Fruit fly (Drosophila melanogaster) whole organism, embryonic: Measurements from ENCODE around the gene DEF8.

Experiments
- CG10565 ChIP-seq: fragments of 200-800 bp; sonication (Bioruptor generic); optimal IDR thresholded peaks from 3 replicates; lab custom pipeline; 2016; ENCODE audit warnings: missing biosample characterization, mild to moderate bottlenecking, missing genetic modification characterization
- CG10979 ChIP-seq: fragments of 200-800 bp; sonication (Bioruptor generic); optimal IDR thresholded peaks from 2 replicates; lab custom pipeline; 2018; ENCODE audit warnings: missing biosample characterization, mild to moderate bottlenecking, missing genetic modification characterization, moderate library complexity
- CG1602 ChIP-seq: fragments of 200-800 bp; sonication (Bioruptor generic); optimal IDR thresholded peaks from 3 replicates; lab custom pipeline; 2016; ENCODE audit warnings: missing biosample characterization, missing genetic modification characterization
- CG1647 ChIP-seq: fragments of 200-800 bp; sonication (Bioruptor generic); optimal IDR thresholded peaks from 3 replicates; lab custom pipeline; 2016; ENCODE audit warnings: missing biosample characterization, missing genetic modification characterization
- CG17328 ChIP-seq: fragments of 200-800 bp; sonication (Bioruptor generic); IDR thresholded peaks from 2 replicates; pipeline ENCODE4 v1.3.6; 2022; ENCODE audit warnings: missing biosample characterization, missing genetic modification characterization
- CG18262 ChIP-seq: fragments of 200-800 bp; optimal IDR thresholded peaks from 3 replicates; lab custom pipeline; 2019; ENCODE audit warnings: missing biosample characterization, mild to moderate bottlenecking, missing genetic modification characterization, moderate library complexity
- CG18476 ChIP-seq: fragments of 200-800 bp; sonication (Bioruptor generic); optimal IDR thresholded peaks from 2 replicates; lab custom pipeline; 2016; ENCODE audit warnings: missing biosample characterization, mild to moderate bottlenecking, missing genetic modification characterization
- CG2678 ChIP-seq: fragments of 200-800 bp; sonication (Bioruptor generic); optimal IDR thresholded peaks from 3 replicates; lab custom pipeline; 2019; ENCODE audit warnings: missing biosample characterization, mild to moderate bottlenecking, missing genetic modification characterization, moderate library complexity
- CG4617 ChIP-seq: fragments of 200-800 bp; sonication (Bioruptor generic); optimal IDR thresholded peaks from 3 replicates; lab custom pipeline; 2016; ENCODE audit warnings: missing biosample characterization, missing genetic modification characterization, borderline replicate concordance
- CG5953 ChIP-seq: fragments of 200-800 bp; sonication (Bioruptor generic); IDR thresholded peaks from 2 replicates; pipeline ENCODE4 v1.3.6; 2022; ENCODE audit warnings: missing biosample characterization, missing genetic modification characterization
- CG6272 ChIP-seq: fragments of 200-800 bp; sonication (Bioruptor generic); IDR thresholded peaks from 2 replicates; pipeline ENCODE4 v1.3.6; 2022; ENCODE audit warnings: missing biosample characterization, missing genetic modification characterization
- CG6683 ChIP-seq: fragments of 200-800 bp; sonication (Bioruptor generic); optimal IDR thresholded peaks from 2 replicates; lab custom pipeline; 2017; ENCODE audit warnings: missing biosample characterization, mild to moderate bottlenecking, missing genetic modification characterization, missing genetic modification reagents
- CG6791 ChIP-seq: fragments of 200-800 bp; sonication (Bioruptor generic); IDR thresholded peaks from 3 replicates; pipeline ENCODE4 v1.3.6; 2022; ENCODE audit warnings: missing biosample characterization, missing genetic modification characterization; ENCODE audit not compliant: partially characterized antibody
- CG9932 ChIP-seq: fragments of 200-800 bp; sonication (Bioruptor generic); IDR thresholded peaks from 2 replicates; pipeline ENCODE4 v1.3.6; 2022; ENCODE audit warnings: missing biosample characterization, missing genetic modification characterization
- CTCF ChIP-seq: fragments of 200-800 bp; sonication (Bioruptor generic); optimal IDR thresholded peaks from 2 replicates; lab custom pipeline; 2017; ENCODE audit warnings: missing biosample characterization, mild to moderate bottlenecking, missing genetic modification characterization, moderate library complexity
- Camta ChIP-seq: fragments of 200-800 bp; sonication (Bioruptor generic); optimal IDR thresholded peaks from 2 replicates; lab custom pipeline; 2016; ENCODE audit warnings: missing biosample characterization, missing genetic modification characterization
- D ChIP-seq, 2 experiments: fragments of 200-800 bp in 1 of 2; fragments of >200 bp in 1 of 2; sonication (Bioruptor generic) in 1 of 2; optimal IDR thresholded peaks; 2 replicates in 1 of 2; 3 replicates in 1 of 2; lab custom pipeline; 2017; ENCODE audit warnings: mild to moderate bottlenecking in 1 of 2, missing biosample characterization in 1 of 2, missing genetic modification characterization in 1 of 2, missing genetic modification reagents in 1 of 2
- Dad ChIP-seq: fragments of 200-800 bp; sonication (Bioruptor generic); optimal IDR thresholded peaks from 3 replicates; lab custom pipeline; 2016; ENCODE audit warnings: missing biosample characterization, missing genetic modification characterization
- Dek ChIP-seq: fragments of 200-800 bp; sonication (Bioruptor generic); optimal IDR thresholded peaks from 3 replicates; lab custom pipeline; 2019; ENCODE audit warnings: missing biosample characterization, mild to moderate bottlenecking, missing genetic modification characterization, moderate library complexity
- E2f1 ChIP-seq: fragments of 200-800 bp; sonication (Bioruptor generic); IDR thresholded peaks from 2 replicates; pipeline ENCODE4 v1.3.6; 2022; ENCODE audit warnings: missing biosample characterization, missing genetic modification characterization
- Hr78 ChIP-seq, 2 experiments: fragments of 200-800 bp in 1 of 2; fragments of >200 bp in 1 of 2; sonication (Bioruptor generic) in 1 of 2; optimal IDR thresholded peaks; 2 replicates each; lab custom pipeline; 2017 to 2019; ENCODE audit warnings: missing biosample characterization in 2 of 2, missing genetic modification characterization in 2 of 2, mild to moderate bottlenecking in 1 of 2, moderate library complexity in 1 of 2
- Nf-YB ChIP-seq: fragments of 200-800 bp; sonication (Bioruptor generic); optimal IDR thresholded peaks from 3 replicates; lab custom pipeline; 2019; ENCODE audit warnings: missing biosample characterization, mild to moderate bottlenecking, missing genetic modification characterization, moderate library complexity
- Oli ChIP-seq: fragments of 200-800 bp; sonication (Bioruptor generic); optimal IDR thresholded peaks from 2 replicates; lab custom pipeline; 2018; ENCODE audit warnings: missing biosample characterization, mild to moderate bottlenecking, missing genetic modification characterization, moderate library complexity
- Six4 ChIP-seq: fragments of 200-800 bp; sonication (Bioruptor generic); optimal IDR thresholded peaks from 2 replicates; lab custom pipeline; 2016; ENCODE audit warnings: missing biosample characterization, missing genetic modification characterization
- Tbp ChIP-seq: fragments of >200 bp; optimal IDR thresholded peaks from 2 replicates; lab custom pipeline; 2018; ENCODE audit warnings: missing biosample characterization, missing genetic modification characterization
- aop ChIP-seq: fragments of 200-800 bp; sonication (Bioruptor generic); IDR thresholded peaks from 2 replicates; pipeline ENCODE4 v1.3.6; 2022; ENCODE audit warnings: missing biosample characterization, missing genetic modification characterization
- bbx ChIP-seq: fragments of 200-800 bp; sonication (Bioruptor generic); IDR thresholded peaks from 2 replicates; pipeline ENCODE4 v1.3.6; 2022; ENCODE audit warnings: missing biosample characterization, missing genetic modification characterization; ENCODE audit not compliant: partially characterized antibody
- bcd ChIP-seq: fragments of 200-800 bp; sonication (Bioruptor generic); optimal IDR thresholded peaks from 2 replicates; lab custom pipeline; 2017; ENCODE audit warnings: missing biosample characterization, mild to moderate bottlenecking, missing genetic modification characterization
- cg ChIP-seq: fragments of 200-800 bp; sonication (Bioruptor generic); optimal IDR thresholded peaks from 3 replicates; lab custom pipeline; 2019; ENCODE audit warnings: missing biosample characterization, mild to moderate bottlenecking, missing genetic modification characterization, moderate library complexity
- chif ChIP-seq, 2 experiments: fragments of 200-800 bp; sonication (Bioruptor generic); optimal IDR thresholded peaks; 3 replicates each; lab custom pipeline; 2016; ENCODE audit warnings: missing biosample characterization in 2 of 2, missing genetic modification characterization in 2 of 2
- corto ChIP-seq: fragments of 200-800 bp; sonication (Bioruptor generic); optimal IDR thresholded peaks from 2 replicates; lab custom pipeline; 2016; ENCODE audit warnings: missing biosample characterization, mild to moderate bottlenecking, missing genetic modification characterization, moderate library complexity
- cwo ChIP-seq: fragments of 200-800 bp; sonication (Bioruptor generic); optimal IDR thresholded peaks from 3 replicates; lab custom pipeline; 2017; ENCODE audit warnings: missing biosample characterization, missing genetic modification characterization, mild to moderate bottlenecking, moderate library complexity, missing genetic modification reagents
- danr ChIP-seq: fragments of 200-800 bp; sonication (Bioruptor generic); IDR thresholded peaks from 2 replicates; pipeline ENCODE4 v1.3.6; 2022; ENCODE audit warnings: missing biosample characterization, missing genetic modification characterization
- dmrt99B ChIP-seq: fragments of 200-800 bp; sonication (Bioruptor generic); optimal IDR thresholded peaks from 2 replicates; lab custom pipeline; 2018; ENCODE audit warnings: missing biosample characterization, mild to moderate bottlenecking, missing genetic modification characterization, moderate library complexity
- eve ChIP-seq, 2 experiments: fragments of >200 bp; optimal IDR thresholded peaks; 2 replicates each; lab custom pipeline; 2017; ENCODE audit warnings: missing biosample characterization in 2 of 2, missing genetic modification characterization in 2 of 2
- eyg ChIP-seq: fragments of 200-800 bp; sonication (Bioruptor generic); optimal IDR thresholded peaks from 3 replicates; lab custom pipeline; 2016; ENCODE audit warnings: missing biosample characterization, missing genetic modification characterization
- fu2 ChIP-seq: fragments of 200-800 bp; sonication (Bioruptor generic); optimal IDR thresholded peaks from 2 replicates; lab custom pipeline; 2016; ENCODE audit warnings: missing biosample characterization, missing genetic modification characterization
- gce ChIP-seq: fragments of 200-800 bp; sonication (Bioruptor generic); IDR thresholded peaks from 3 replicates; pipeline ENCODE4 v1.3.6; 2022; ENCODE audit warnings: missing biosample characterization, missing genetic modification characterization
- gcm2 ChIP-seq: fragments of 200-800 bp; sonication (Bioruptor generic); optimal IDR thresholded peaks from 2 replicates; lab custom pipeline; 2016; ENCODE audit warnings: missing biosample characterization, missing genetic modification characterization
- grau ChIP-seq: fragments of 200-800 bp; optimal IDR thresholded peaks from 3 replicates; lab custom pipeline; 2019; ENCODE audit warnings: missing biosample characterization, mild to moderate bottlenecking, missing genetic modification characterization, moderate library complexity
- hth ChIP-seq: fragments of >200 bp; optimal IDR thresholded peaks from 2 replicates; lab custom pipeline; 2017; ENCODE audit warnings: inconsistent platforms
- ind ChIP-seq: fragments of 200-800 bp; sonication (Bioruptor generic); optimal IDR thresholded peaks from 3 replicates; lab custom pipeline; 2016; ENCODE audit warnings: missing biosample characterization, missing genetic modification characterization
- kah ChIP-seq: fragments of 200-800 bp; sonication (Bioruptor generic); optimal IDR thresholded peaks from 2 replicates; lab custom pipeline; 2018; ENCODE audit warnings: missing biosample characterization, mild to moderate bottlenecking, missing genetic modification characterization
- maf-S ChIP-seq: fragments of 200-800 bp; sonication (Bioruptor generic); optimal IDR thresholded peaks from 2 replicates; lab custom pipeline; 2016; ENCODE audit warnings: missing biosample characterization, missing genetic modification characterization
- mam ChIP-seq: fragments of 200-800 bp; sonication (Bioruptor generic); optimal IDR thresholded peaks from 3 replicates; lab custom pipeline; 2016; ENCODE audit warnings: missing biosample characterization, missing genetic modification characterization
- odd ChIP-seq: fragments of 200-800 bp; sonication (Bioruptor generic); optimal IDR thresholded peaks from 2 replicates; lab custom pipeline; 2017; ENCODE audit warnings: missing biosample characterization, mild to moderate bottlenecking, missing genetic modification characterization
- org-1 ChIP-seq: fragments of 200-800 bp; sonication (Bioruptor generic); optimal IDR thresholded peaks from 2 replicates; lab custom pipeline; 2017; ENCODE audit warnings: missing biosample characterization, missing genetic modification characterization
- phol ChIP-seq: fragments of 200-800 bp; sonication (Bioruptor generic); optimal IDR thresholded peaks from 3 replicates; lab custom pipeline; 2018; ENCODE audit warnings: missing biosample characterization, mild to moderate bottlenecking, missing genetic modification characterization, moderate library complexity
- pnt ChIP-seq: fragments of 200-800 bp; sonication (Bioruptor generic); optimal IDR thresholded peaks from 3 replicates; lab custom pipeline; 2016; ENCODE audit warnings: missing biosample characterization, missing genetic modification characterization
- sima ChIP-seq: fragments of 200-800 bp; sonication (Bioruptor generic); optimal IDR thresholded peaks from 2 replicates; lab custom pipeline; 2016; ENCODE audit warnings: missing biosample characterization, missing genetic modification characterization
- stc ChIP-seq: fragments of 200-800 bp; sonication (Bioruptor generic); IDR thresholded peaks from 2 replicates; pipeline ENCODE4 v1.3.6; 2022; ENCODE audit warnings: missing biosample characterization, missing genetic modification characterization

The DEF8 gene

dm6 chr3L:12131918-12132317, at the start of gene DEF8 (continued):
- TF ChIP-seq aop (GFP tag; lab: Robert Waterston, UW) (peak; percentile 55; the same call in 1 of the 2 replicates), D (optimal IDR thresholded peaks at IDR 0.05; lab: Kevin White, UChicago) (no peak), D (GFP tag; optimal IDR thresholded peaks at IDR 0.05; lab: Kevin White, UChicago) (peak; percentile 75), CG17328 (peak; percentile 93), CG18262 (tag; lab: Kevin White, UChicago) (peak; percentile 90), cwo (GFP tag; lab: Kevin White, UChicago) (peak; percentile 74), CG18476 (GFP tag; lab: Kevin White, UChicago) (peak; percentile 63), mam (GFP tag; lab: Kevin White, UChicago) (peak; percentile 57), phol (peak; percentile 91), CG6272 (GFP tag; lab: Robert Waterston, UW) (peak; percentile 54; the same call in 1 of the 2 replicates), CTCF (no peak), gcm2 (GFP tag; lab: Kevin White, UChicago) (no peak), ind (GFP tag; lab: Kevin White, UChicago) (peak; percentile 79), stc (GFP tag; lab: Robert Waterston, UW) (peak; percentile 91), CG10979 (peak; percentile 92), hth (no peak), CG1647 (peak; percentile 45), eve (GFP tag; optimal IDR thresholded peaks at IDR 0.05; lab: Kevin White, UChicago) (no peak), chif (GFP tag; optimal IDR thresholded peaks at IDR 0.05; lab: Kevin White, UChicago) (peak; percentile 27 to 66), Dad (GFP tag; lab: Kevin White, UChicago) (peak; percentile 60), bcd (peak; percentile 78), Oli (peak; percentile 85), sima (GFP tag; lab: Kevin White, UChicago) (no peak), CG5953 (GFP tag; lab: Robert Waterston, UW) (peak; percentile 77), Tbp (no peak), CG6683 (GFP tag; lab: Kevin White, UChicago) (peak; percentile 71), danr (GFP tag; lab: Robert Waterston, UW) (peak; percentile 26; the same call in 1 of the 2 replicates), CG2678 (tag; lab: Kevin White, UChicago) (peak; percentile 92), Camta (GFP tag; lab: Kevin White, UChicago) (peak; percentile 37), fu2 (peak; percentile 18), CG9932 (GFP tag; lab: Robert Waterston, UW) (peak; percentile 71; the same call in 1 of the 2 replicates), CG1602 (GFP tag; lab: Kevin White, UChicago) (peak; percentile 84), CG4617 (GFP tag; lab: Kevin White, UChicago) (peak; percentile 96), E2f1 (GFP tag; lab: Robert Waterston, UW) (peak; percentile 78), kah (GFP tag; lab: Kevin White, UChicago) (peak; percentile 100), Six4 (peak; percentile 51), dmrt99B (peak; percentile 83), maf-S (GFP tag; lab: Kevin White, UChicago) (no peak), corto (GFP tag; lab: Kevin White, UChicago) (no peak), Dek (tag; lab: Kevin White, UChicago) (peak; percentile 86), eyg (GFP tag; lab: Kevin White, UChicago) (no peak), bbx (GFP tag; lab: Robert Waterston, UW) (0 out of 2 replicates have a peak, but pooled peaks have one; percentile 26), cg (GFP tag; lab: Kevin White, UChicago) (no peak), org-1 (GFP tag; lab: Kevin White, UChicago) (peak; percentile 31), odd (GFP tag; lab: Kevin White, UChicago) (peak; percentile 82), gce (GFP tag; lab: Robert Waterston, UW) (peak; percentile 89), Hr78 (GFP tag; optimal IDR thresholded peaks at IDR 0.05; lab: Kevin White, UChicago) (no peak), pnt (GFP tag; lab: Kevin White, UChicago) (peak; percentile 19), Nf-YB (GFP tag; lab: Kevin White, UChicago) (peak; percentile 74), CG10565 (GFP tag; lab: Kevin White, UChicago) (no peak), grau (peak; percentile 90), CG6791 (GFP tag; lab: Robert Waterston, UW) (no peak)
